Worm (Caenorhabditis elegans) whole organism, late embryonic: Measurements from ENCODE around the gene farl-11.
A peak's percentile ranks its signal among the peaks of the same experiment; 100 is the strongest.

ENCODE experiments used
- C08G9.2 ChIP-seq: sonication (generic microtip); optimal IDR thresholded peaks from 2 replicates; lab custom pipeline; 2016; ENCODE audit warnings: mild to moderate bottlenecking, missing genetic modification characterization, moderate library complexity, missing compliant biosample characterization
- F13H6.1 ChIP-seq: sonication (generic microtip); optimal IDR thresholded peaks from 2 replicates; lab custom pipeline; 2016; ENCODE audit warnings: missing genetic modification characterization, missing compliant biosample characterization
- K02D7.2 ChIP-seq: sonication (generic microtip); optimal IDR thresholded peaks from 2 replicates; lab custom pipeline; 2017; ENCODE audit warnings: mild to moderate bottlenecking, missing genetic modification characterization, missing compliant biosample characterization
- K09A11.1 ChIP-seq: sonication (generic microtip); optimal IDR thresholded peaks from 2 replicates; lab custom pipeline; 2017; ENCODE audit warnings: antibody characterized with exemption, mild to moderate bottlenecking, missing genetic modification characterization, missing compliant biosample characterization; ENCODE audit not compliant: insufficient read depth
- T23F11.4 ChIP-seq: fragments of 200-800 bp; sonication (Bioruptor generic); optimal IDR thresholded peaks from 2 replicates; lab custom pipeline; 2018; ENCODE audit warnings: mild to moderate bottlenecking, missing genetic modification characterization, missing compliant biosample characterization
- ahr-1 ChIP-seq: sonication (generic microtip); optimal IDR thresholded peaks from 2 replicates; lab custom pipeline; 2016; ENCODE audit warnings: missing genetic modification characterization, missing compliant biosample characterization
- ceh-14 ChIP-seq: sonication (generic microtip); optimal IDR thresholded peaks from 2 replicates; lab custom pipeline; 2016; ENCODE audit warnings: missing genotype, missing genetic modification characterization, missing compliant biosample characterization
- ceh-18 ChIP-seq: sonication (generic microtip); optimal IDR thresholded peaks from 2 replicates; lab custom pipeline; 2016; ENCODE audit warnings: missing genetic modification characterization, missing compliant biosample characterization
- ceh-19 ChIP-seq: fragments of 200-800 bp; sonication (Bioruptor generic); optimal IDR thresholded peaks from 2 replicates; lab custom pipeline; 2018; ENCODE audit warnings: mild to moderate bottlenecking, missing genetic modification characterization, missing compliant biosample characterization
- ceh-30 ChIP-seq: fragments of 150-350 bp; optimal IDR thresholded peaks from 2 replicates; lab custom pipeline; 2014; ENCODE audit warnings: missing biosample characterization, missing genetic modification characterization
- ceh-31 ChIP-seq: sonication (generic microtip); optimal IDR thresholded peaks from 2 replicates; lab custom pipeline; 2016; ENCODE audit warnings: missing genetic modification characterization, missing compliant biosample characterization
- ceh-34 ChIP-seq: sonication (generic microtip); optimal IDR thresholded peaks from 2 replicates; lab custom pipeline; 2016; ENCODE audit warnings: mild to moderate bottlenecking, missing genetic modification characterization, missing compliant biosample characterization
- ceh-48 ChIP-seq: sonication (generic microtip); optimal IDR thresholded peaks from 2 replicates; lab custom pipeline; 2016; ENCODE audit warnings: missing genetic modification characterization, inconsistent platforms, missing compliant biosample characterization
- ceh-6 ChIP-seq: fragments of 200-800 bp; sonication (Bioruptor generic); optimal IDR thresholded peaks from 2 replicates; lab custom pipeline; 2018; ENCODE audit warnings: mild to moderate bottlenecking, missing genetic modification characterization, missing compliant biosample characterization
- ceh-9 ChIP-seq: sonication (generic microtip); optimal IDR thresholded peaks from 2 replicates; lab custom pipeline; 2016; ENCODE audit warnings: mild to moderate bottlenecking, missing genetic modification characterization, inconsistent platforms, missing compliant biosample characterization
- dve-1 ChIP-seq: sonication (generic microtip); optimal IDR thresholded peaks from 2 replicates; lab custom pipeline; 2017; ENCODE audit warnings: antibody characterized with exemption, mild to moderate bottlenecking, missing genetic modification characterization, missing compliant biosample characterization
- elt-2 ChIP-seq: sonication (generic microtip); optimal IDR thresholded peaks from 2 replicates; lab custom pipeline; 2016; ENCODE audit warnings: missing genetic modification reagents, missing genetic modification characterization, missing compliant biosample characterization
- ets-4 ChIP-seq: sonication (generic microtip); optimal IDR thresholded peaks from 2 replicates; lab custom pipeline; 2016; ENCODE audit warnings: missing genetic modification characterization, missing compliant biosample characterization
- eyg-1 ChIP-seq: sonication (generic microtip); optimal IDR thresholded peaks from 2 replicates; lab custom pipeline; 2016; ENCODE audit warnings: missing genotype, missing genetic modification characterization, missing compliant biosample characterization
- fkh-10 ChIP-seq: fragments of 150-350 bp; optimal IDR thresholded peaks from 2 replicates; lab custom pipeline; 2014; ENCODE audit warnings: missing biosample characterization, missing genetic modification reagents, missing genetic modification characterization
- fkh-6 ChIP-seq: sonication (generic microtip); optimal IDR thresholded peaks from 2 replicates; lab custom pipeline; 2016; ENCODE audit warnings: missing genetic modification characterization, missing compliant biosample characterization
- gmeb-2 ChIP-seq: sonication (generic microtip); optimal IDR thresholded peaks from 2 replicates; lab custom pipeline; 2016; ENCODE audit warnings: missing genetic modification characterization, inconsistent platforms, missing compliant biosample characterization
- hlh-30 ChIP-seq: sonication (generic microtip); optimal IDR thresholded peaks from 2 replicates; lab custom pipeline; 2017; ENCODE audit warnings: antibody characterized with exemption, missing genetic modification characterization, missing compliant biosample characterization; ENCODE audit not compliant: insufficient read depth
- lim-6 ChIP-seq: sonication (generic microtip); optimal IDR thresholded peaks from 2 replicates; lab custom pipeline; 2016; ENCODE audit warnings: missing genetic modification characterization, missing compliant biosample characterization
- lin-11 ChIP-seq: fragments of 200-800 bp; sonication (Bioruptor generic); optimal IDR thresholded peaks from 2 replicates; lab custom pipeline; 2018; ENCODE audit warnings: mild to moderate bottlenecking, missing genetic modification characterization, missing compliant biosample characterization
- madf-2 ChIP-seq: sonication (generic microtip); optimal IDR thresholded peaks from 2 replicates; lab custom pipeline; 2017; ENCODE audit warnings: missing genetic modification characterization, missing compliant biosample characterization
- nfya-1 ChIP-seq: sonication (generic microtip); optimal IDR thresholded peaks from 2 replicates; lab custom pipeline; 2017; ENCODE audit warnings: missing genetic modification characterization, mild to moderate bottlenecking, missing compliant biosample characterization, antibody characterized with exemption, moderate library complexity
- npax-4 ChIP-seq: sonication (generic microtip); optimal IDR thresholded peaks from 2 replicates; lab custom pipeline; 2016; ENCODE audit warnings: missing genetic modification characterization, missing compliant biosample characterization
- odd-2 ChIP-seq: sonication (generic microtip); optimal IDR thresholded peaks from 2 replicates; lab custom pipeline; 2017; ENCODE audit warnings: antibody characterized with exemption, mild to moderate bottlenecking, missing genetic modification characterization, missing compliant biosample characterization
- pat-9 ChIP-seq: fragments of 200-800 bp; sonication (Bioruptor generic); optimal IDR thresholded peaks from 2 replicates; lab custom pipeline; 2018; ENCODE audit warnings: mild to moderate bottlenecking, missing genetic modification characterization, moderate library complexity, missing compliant biosample characterization
- pax-1 ChIP-seq: fragments of 150-350 bp; optimal IDR thresholded peaks from 2 replicates; lab custom pipeline; 2014; ENCODE audit warnings: missing biosample characterization, missing genetic modification characterization
- pha-4 ChIP-seq: fragments of 150-350 bp; optimal IDR thresholded peaks from 2 replicates; lab custom pipeline; 2018; ENCODE audit warnings: missing biosample characterization, missing genetic modification reagents, missing genetic modification characterization
- pqm-1 ChIP-seq: sonication (generic microtip); optimal IDR thresholded peaks from 2 replicates; lab custom pipeline; 2016; ENCODE audit warnings: missing genetic modification characterization, missing compliant biosample characterization
- ref-2 ChIP-seq: sonication (generic microtip); optimal IDR thresholded peaks from 2 replicates; lab custom pipeline; 2016; ENCODE audit warnings: missing genetic modification characterization, missing compliant biosample characterization
- rnt-1 ChIP-seq: sonication (generic microtip); optimal IDR thresholded peaks from 2 replicates; lab custom pipeline; 2016; ENCODE audit warnings: missing genetic modification characterization, missing compliant biosample characterization
- tbx-2 ChIP-seq: sonication (generic microtip); optimal IDR thresholded peaks from 2 replicates; lab custom pipeline; 2016; ENCODE audit warnings: missing genetic modification characterization, missing compliant biosample characterization
- tbx-7 ChIP-seq: sonication (generic microtip); optimal IDR thresholded peaks from 2 replicates; lab custom pipeline; 2016; ENCODE audit warnings: missing genotype, missing genetic modification characterization, missing compliant biosample characterization
- ttx-3 ChIP-seq: sonication (generic microtip); optimal IDR thresholded peaks from 2 replicates; lab custom pipeline; 2016; ENCODE audit warnings: missing genetic modification reagents, missing genetic modification characterization, missing compliant biosample characterization
- unc-3 ChIP-seq, 2 experiments: fragments of 200-800 bp in 1 of 2; sonication (Bioruptor generic) in 1 of 2; sonication (generic microtip) in 1 of 2; conservative IDR thresholded peaks in 1 of 2; optimal IDR thresholded peaks in 1 of 2; 2 replicates each; pipeline versions ENCODE4 v1.3.6 to Lab custom; 2016 to 2022; ENCODE audit warnings: missing compliant biosample characterization in 2 of 2, missing genetic modification characterization in 2 of 2, missing genetic modification reagents in 1 of 2
- unc-42 ChIP-seq: sonication (generic microtip); optimal IDR thresholded peaks from 2 replicates; lab custom pipeline; 2016; ENCODE audit warnings: missing genotype, missing genetic modification characterization, missing compliant biosample characterization
- unc-55 ChIP-seq: sonication (generic microtip); optimal IDR thresholded peaks from 2 replicates; lab custom pipeline; 2017; ENCODE audit warnings: missing biosample characterization, missing genetic modification reagents, missing genetic modification characterization
- unc-86 ChIP-seq: sonication (generic microtip); optimal IDR thresholded peaks from 2 replicates; lab custom pipeline; 2016; ENCODE audit warnings: missing genetic modification characterization, missing compliant biosample characterization

farl-11 gene

DNA sequence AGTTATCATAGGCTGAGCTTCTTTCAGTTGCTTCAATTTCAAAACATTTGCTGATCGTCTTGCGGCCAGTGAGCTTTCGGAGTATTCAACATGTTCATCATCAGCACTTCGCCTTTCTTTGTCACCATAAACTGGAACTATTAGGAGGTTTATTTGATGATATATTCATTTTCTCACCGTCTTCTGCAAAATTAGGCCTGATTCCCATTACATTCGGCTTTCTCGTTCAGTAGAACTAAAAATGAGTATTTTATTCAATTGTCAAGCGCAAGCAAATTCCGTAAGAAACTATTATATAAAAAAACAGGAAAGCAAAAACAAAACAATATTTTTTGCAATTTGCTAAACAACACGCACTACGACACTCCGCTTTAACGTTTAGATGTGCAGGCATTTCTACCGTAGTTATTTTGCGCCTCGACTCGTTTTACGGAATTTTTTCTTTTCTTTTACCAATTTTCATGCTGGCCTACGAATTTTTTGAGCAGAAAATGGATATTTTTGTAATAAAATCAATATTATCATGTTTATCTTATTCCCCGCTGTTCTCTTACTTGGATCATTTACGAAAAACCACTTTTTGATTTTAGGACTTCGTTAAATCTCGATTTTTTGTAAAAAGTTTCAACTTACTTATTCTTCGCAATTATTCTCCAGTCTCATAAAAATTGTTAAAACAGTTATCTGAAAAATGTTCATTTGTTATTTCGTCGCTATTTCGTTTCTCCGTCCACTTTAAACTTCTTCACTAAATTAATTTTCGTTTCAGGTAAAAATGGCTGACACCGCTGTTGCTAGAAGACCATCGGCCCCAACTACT lies at the start of gene farl-11, which contains the start of gene rpl-33:
farl-11 (minus strand) TSS at position 242 of the 820 bp plus-strand sequence.
rpl-33 (plus strand) TSS at position 770 of the 820 bp plus-strand sequence.
- TF ChIP-seq madf-2: no peak
- no peak for TF ChIP-seq gmeb-2 (tag; lab: Kevin White, UChicago)
- TF ChIP-seq ceh-18: peak; percentile 54
- TF ChIP-seq unc-42 (tag; lab: Kevin White, UChicago): peak; percentile 6
- TF ChIP-seq hlh-30 (tag; lab: Kevin White, UChicago): no peak
- peak; percentile 39 for TF ChIP-seq ets-4 (tag; lab: Kevin White, UChicago)
- TF ChIP-seq unc-55 (GFP tag; lab: Kevin White, UChicago): peak; percentile 38
- no peak for TF ChIP-seq unc-3 (GFP tag; conservative IDR thresholded peaks at IDR 0.05; lab: Robert Waterston, UW)
- no peak for TF ChIP-seq unc-3 (tag; optimal IDR thresholded peaks at IDR 0.05; lab: Kevin White, UChicago)
- TF ChIP-seq rnt-1: peak; percentile 19
- TF ChIP-seq ceh-48 (tag; lab: Kevin White, UChicago): no peak
- TF ChIP-seq tbx-2 (tag; lab: Kevin White, UChicago): peak; percentile 52
- peak; percentile 29 for TF ChIP-seq ref-2 (tag; lab: Kevin White, UChicago)
- TF ChIP-seq ceh-19 (GFP tag; lab: Kevin White, UChicago): no peak
- peak; percentile 80 for TF ChIP-seq ceh-31 (tag; lab: Kevin White, UChicago)
- TF ChIP-seq elt-2 (tag; lab: Kevin White, UChicago): peak; percentile 42
- TF ChIP-seq F13H6.1 (tag; lab: Kevin White, UChicago): no peak
- peak; percentile 19 for TF ChIP-seq pax-1 (tag; lab: Kevin White, UChicago)
- no peak for TF ChIP-seq pqm-1 (tag; lab: Kevin White, UChicago)
- peak; percentile 23 for TF ChIP-seq ceh-34
- peak; percentile 73 for TF ChIP-seq nfya-1 (tag; lab: Kevin White, UChicago)
- TF ChIP-seq dve-1: peak; percentile 50
- TF ChIP-seq K02D7.2 (tag; lab: Kevin White, UChicago): no peak

- TF ChIP-seq ceh-6: peak; percentile 17
Observed at ce11 chrII:7153095-7153494, 48.3 kb upstream of the farl-11 start.

DNA sequence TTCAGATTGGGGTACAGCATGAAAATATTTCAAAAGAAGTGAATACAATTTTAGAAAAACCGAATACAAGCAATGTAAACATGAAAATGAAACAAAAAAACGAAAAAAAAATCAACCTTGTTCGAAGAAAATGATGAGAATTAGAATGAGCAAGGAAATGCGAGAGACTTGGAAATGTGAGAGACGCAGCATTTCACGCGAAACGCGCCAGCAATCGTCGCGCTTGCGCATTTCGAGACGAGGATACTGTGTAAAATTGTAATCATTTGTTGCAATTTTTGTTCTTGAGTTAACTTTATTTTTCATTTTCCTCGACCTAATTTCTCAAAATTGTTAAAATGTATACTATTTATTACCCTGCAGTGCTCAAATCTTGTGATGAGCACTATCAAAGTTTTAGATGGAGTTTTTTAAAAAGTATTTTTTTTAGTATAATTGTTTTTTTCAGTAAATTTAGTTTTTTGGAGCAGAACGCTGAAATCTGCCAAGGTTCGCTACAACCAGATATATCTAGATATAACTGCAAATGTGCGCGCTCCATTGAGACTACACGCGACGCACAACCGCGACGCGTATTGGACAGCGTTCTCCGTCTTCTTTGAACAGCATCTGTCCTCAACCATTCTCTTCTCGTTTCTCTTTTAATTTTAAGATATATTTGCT lies 47.3 kb upstream of the farl-11 start, which contains the start of gene fust-1:
fust-1 (plus strand) TSS at position 613 of the 663 bp plus-strand sequence.
- TF ChIP-seq lim-6: no peak
- no peak for TF ChIP-seq ahr-1 (tag; lab: Kevin White, UChicago)
- TF ChIP-seq odd-2: no peak
- TF ChIP-seq unc-55 (GFP tag; lab: Kevin White, UChicago): peak; percentile 23
- peak; percentile 72 for TF ChIP-seq ttx-3
- peak; percentile 30 for TF ChIP-seq lin-11 (tag; lab: Kevin White, UChicago)
- peak; percentile 67 for TF ChIP-seq pat-9 (tag; lab: Kevin White, UChicago)
- peak; percentile 70 for TF ChIP-seq unc-86 (tag; lab: Kevin White, UChicago)
- TF ChIP-seq ceh-14: peak; percentile 73
- TF ChIP-seq K02D7.2 (tag; lab: Kevin White, UChicago): peak; percentile 37
- TF ChIP-seq T23F11.4 (GFP tag; lab: Kevin White, UChicago): peak; percentile 55
- peak; percentile 23 for TF ChIP-seq fkh-6 (tag; lab: Kevin White, UChicago)
- TF ChIP-seq gmeb-2 (tag; lab: Kevin White, UChicago): peak; percentile 69
- no peak for TF ChIP-seq pha-4
- peak; percentile 34 for TF ChIP-seq ceh-30 (tag; lab: Kevin White, UChicago)
- peak; percentile 42 for TF ChIP-seq ceh-19 (GFP tag; lab: Kevin White, UChicago)
- TF ChIP-seq ceh-9 (tag; lab: Kevin White, UChicago): no peak
- TF ChIP-seq ceh-6: peak; percentile 52
- TF ChIP-seq ref-2 (tag; lab: Kevin White, UChicago): peak; percentile 73
- TF ChIP-seq ceh-18: peak; percentile 78
- peak; percentile 58 for TF ChIP-seq hlh-30 (tag; lab: Kevin White, UChicago)
- TF ChIP-seq K09A11.1 (tag; lab: Kevin White, UChicago): peak; percentile 51
- peak; percentile 75 for TF ChIP-seq unc-42 (tag; lab: Kevin White, UChicago)
- peak; percentile 6 for TF ChIP-seq F13H6.1 (tag; lab: Kevin White, UChicago)
- TF ChIP-seq nfya-1 (tag; lab: Kevin White, UChicago): peak; percentile 86
- TF ChIP-seq C08G9.2 (tag; lab: Kevin White, UChicago): peak; percentile 57
- TF ChIP-seq eyg-1: no peak
- peak; percentile 22 for TF ChIP-seq tbx-7
- TF ChIP-seq unc-3 (GFP tag; conservative IDR thresholded peaks at IDR 0.05; lab: Robert Waterston, UW): no peak; the same call in 1 of the 2 replicates
- TF ChIP-seq unc-3 (tag; optimal IDR thresholded peaks at IDR 0.05; lab: Kevin White, UChicago): peak; percentile 26
- no peak for TF ChIP-seq fkh-10 (GFP tag; lab: Kevin White, UChicago)
- peak; percentile 74 for TF ChIP-seq madf-2
- TF ChIP-seq npax-4 (tag; lab: Kevin White, UChicago): peak; percentile 10
